Fruit fly (Drosophila melanogaster): ENCODE results near the gene CG13014.
A peak's percentile ranks its signal among the peaks of the same experiment; 100 is the strongest.

The CG13014 gene

DNA sequence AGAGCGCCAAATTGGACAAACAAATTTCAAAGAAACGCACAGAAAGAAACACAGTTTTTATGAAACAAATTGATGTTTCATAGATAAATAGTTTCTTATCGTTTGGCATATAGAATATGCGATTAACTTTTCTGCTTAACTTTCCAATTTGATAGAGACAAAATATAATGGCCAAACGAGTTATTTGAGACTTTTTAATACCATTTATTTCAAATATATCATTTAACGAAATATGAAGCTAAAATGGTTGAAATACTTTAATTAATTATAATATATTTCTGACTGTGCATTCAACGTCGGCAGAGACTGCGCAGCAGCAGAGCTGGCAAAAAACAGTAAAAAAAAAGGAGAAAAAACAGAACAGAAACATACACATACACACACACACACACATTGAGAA is 2.1 kb upstream of the CG13014 start (continued):
- TF ChIP-seq caup (GFP tag; optimal IDR thresholded peaks at IDR 0.05; ENCODE audit: severe bottlenecking) (peak; percentile 5), Dek (tag; optimal IDR thresholded peaks at IDR 0.05) (peak; percentile 5), CG10959 (GFP tag; IDR thresholded peaks at IDR 0.05) (no peak), CG9932 (GFP tag; IDR thresholded peaks at IDR 0.05) (peak; percentile 36; the same call in 1 of the 2 replicates), CG17186 (GFP tag; optimal IDR thresholded peaks at IDR 0.05) (no peak), chinmo (GFP tag; IDR thresholded peaks at IDR 0.05; ENCODE audit: partially characterized antibody) (no peak), zen (tag; optimal IDR thresholded peaks at IDR 0.05) (no peak), CG7357 (GFP tag; IDR thresholded peaks at IDR 0.05) (no peak), grn (GFP tag; optimal IDR thresholded peaks at IDR 0.05) (no peak), CoRest (tag; optimal IDR thresholded peaks at IDR 0.05) (peak; percentile 24), CG4707 (GFP tag; optimal IDR thresholded peaks at IDR 0.05) (no peak), scrt (GFP tag; optimal IDR thresholded peaks at IDR 0.05) (peak; percentile 11), CG10462 (GFP tag; optimal IDR thresholded peaks at IDR 0.05) (no peak), CG31224 (GFP tag; IDR thresholded peaks at IDR 0.05) (no peak), CG15479 (GFP tag; optimal IDR thresholded peaks at IDR 0.05) (no peak), CG16863 (GFP tag; optimal IDR thresholded peaks at IDR 0.05) (no peak), CG7556 (GFP tag; optimal IDR thresholded peaks at IDR 0.05) (peak; percentile 45), CG6654 (GFP tag; optimal IDR thresholded peaks at IDR 0.05) (no peak), Adf1 (GFP tag; IDR thresholded peaks at IDR 0.05) (peak; percentile 74), CG18599 (GFP tag; optimal IDR thresholded peaks at IDR 0.05) (peak; percentile 63), Hsf (GFP tag; optimal IDR thresholded peaks at IDR 0.05) (peak; percentile 2), jigr1 (GFP tag; IDR thresholded peaks at IDR 0.05) (no peak), Opbp (GFP tag; IDR thresholded peaks at IDR 0.05; ENCODE audit: partially characterized antibody) (no peak), ase (GFP tag; IDR thresholded peaks at IDR 0.05) (no peak), Fer1 (GFP tag; optimal IDR thresholded peaks at IDR 0.05) (peak; percentile 51), CG2120 (GFP tag; optimal IDR thresholded peaks at IDR 0.05) (peak; percentile 43), al (GFP tag; IDR thresholded peaks at IDR 0.05) (no peak), HHEX (GFP tag; optimal IDR thresholded peaks at IDR 0.05) (peak; percentile 7), CG13624 (GFP tag; optimal IDR thresholded peaks at IDR 0.05) (no peak), HLH54F (GFP tag; optimal IDR thresholded peaks at IDR 0.05) (no peak), CG7786 (GFP tag; optimal IDR thresholded peaks at IDR 0.05) (no peak), zfh1 (GFP tag; IDR thresholded peaks at IDR 0.05) (no peak), Nf-YA (GFP tag; IDR thresholded peaks at IDR 0.05) (no peak), dmrt11E (tag; optimal IDR thresholded peaks at IDR 0.05) (no peak), Camta (GFP tag; optimal IDR thresholded peaks at IDR 0.05) (no peak), dm (GFP tag; optimal IDR thresholded peaks at IDR 0.05) (no peak), CG5245 (GFP tag; optimal IDR thresholded peaks at IDR 0.05) (no peak), CG42726 (GFP tag; IDR thresholded peaks at IDR 0.05; ENCODE audit: partially characterized antibody) (no peak), trh (GFP tag; optimal IDR thresholded peaks at IDR 0.05) (no peak), CG6854 (GFP tag; optimal IDR thresholded peaks at IDR 0.05) (peak; percentile 5), CG6813 (GFP tag; optimal IDR thresholded peaks at IDR 0.05) (peak; percentile 23), sob (GFP tag; IDR thresholded peaks at IDR 0.05) (no peak), oc (tag; optimal IDR thresholded peaks at IDR 0.05) (no peak), CG17612 (GFP tag; IDR thresholded peaks at IDR 0.05) (no peak), bcd (GFP tag; optimal IDR thresholded peaks at IDR 0.05) (no peak), lilli (GFP tag; optimal IDR thresholded peaks at IDR 0.05) (peak; percentile 12), CG7372 (GFP tag; IDR thresholded peaks at IDR 0.05) (no peak), CG8388 (GFP tag; optimal IDR thresholded peaks at IDR 0.05) (no peak), CG34376 (GFP tag; optimal IDR thresholded peaks at IDR 0.05) (peak; percentile 19), CG7839 (tag; optimal IDR thresholded peaks at IDR 0.05) (peak; percentile 49), tin (GFP tag; optimal IDR thresholded peaks at IDR 0.05) (no peak)

All from whole organism, embryonic.